Fruit fly (Drosophila melanogaster) whole organism, embryonic: Measurements from ENCODE around the gene CBP.

ENCODE experiments used
- BEAF-32 ChIP-seq: fragments of 200-800 bp; sonication (Bioruptor generic); optimal IDR thresholded peaks from 3 replicates; lab custom pipeline; 2017; ENCODE audit warnings: missing biosample characterization, missing genetic modification characterization, mild to moderate bottlenecking, moderate library complexity, missing genetic modification reagents
- C15 ChIP-seq: fragments of 200-800 bp; sonication (Bioruptor generic); IDR thresholded peaks from 3 replicates; pipeline ENCODE4 v1.3.6; 2022; ENCODE audit warnings: missing biosample characterization, missing genetic modification characterization
- CG10147 ChIP-seq: fragments of 200-800 bp; sonication (Bioruptor generic); optimal IDR thresholded peaks from 2 replicates; lab custom pipeline; 2019; ENCODE audit warnings: missing biosample characterization, mild to moderate bottlenecking, missing genetic modification characterization, moderate library complexity
- CG10321 ChIP-seq: fragments of 200-800 bp; sonication (Bioruptor generic); IDR thresholded peaks from 2 replicates; pipeline ENCODE4 v1.3.6; 2022; ENCODE audit warnings: missing biosample characterization, missing genetic modification characterization
- CG10654 ChIP-seq: fragments of 200-800 bp; sonication (Bioruptor generic); optimal IDR thresholded peaks from 2 replicates; lab custom pipeline; 2016; ENCODE audit warnings: missing biosample characterization, missing genetic modification characterization
- CG1233 ChIP-seq: fragments of 200-800 bp; sonication (Bioruptor generic); optimal IDR thresholded peaks from 4 replicates; lab custom pipeline; 2018; ENCODE audit warnings: missing biosample characterization, mild to moderate bottlenecking, missing genetic modification characterization
- CG12659 ChIP-seq: fragments of 200-800 bp; sonication (Bioruptor generic); optimal IDR thresholded peaks from 3 replicates; lab custom pipeline; 2017; ENCODE audit warnings: mild to moderate bottlenecking, missing biosample characterization, missing genetic modification reagents, missing genetic modification characterization
- CG13287 ChIP-seq: fragments of 200-800 bp; sonication (Bioruptor generic); IDR thresholded peaks from 2 replicates; pipeline ENCODE4 v1.3.6; 2022; ENCODE audit warnings: missing biosample characterization, missing genetic modification characterization; ENCODE audit not compliant: partially characterized antibody
- CG13775 ChIP-seq: fragments of 200-800 bp; sonication (Bioruptor generic); optimal IDR thresholded peaks from 3 replicates; lab custom pipeline; 2017; ENCODE audit warnings: missing biosample characterization, mild to moderate bottlenecking, missing genetic modification characterization
- CG17385 ChIP-seq: fragments of 200-800 bp; sonication (Bioruptor generic); optimal IDR thresholded peaks from 3 replicates; lab custom pipeline; 2018; ENCODE audit warnings: missing biosample characterization, mild to moderate bottlenecking, missing genetic modification characterization
- CG17568 ChIP-seq: fragments of 200-800 bp; sonication (Bioruptor generic); optimal IDR thresholded peaks from 2 replicates; lab custom pipeline; 2018; ENCODE audit warnings: missing biosample characterization, mild to moderate bottlenecking, missing genetic modification characterization, moderate library complexity
- CG17829 ChIP-seq: fragments of 200-800 bp; optimal IDR thresholded peaks from 2 replicates; lab custom pipeline; 2019; ENCODE audit warnings: missing biosample characterization, mild to moderate bottlenecking, missing genetic modification characterization, moderate library complexity
- CG30020 ChIP-seq: fragments of 200-800 bp; optimal IDR thresholded peaks from 2 replicates; lab custom pipeline; 2019; ENCODE audit warnings: missing biosample characterization, mild to moderate bottlenecking, missing genetic modification characterization, moderate library complexity
- CG30431 ChIP-seq: fragments of 200-800 bp; sonication (Bioruptor generic); optimal IDR thresholded peaks from 2 replicates; lab custom pipeline; 2017; ENCODE audit warnings: missing biosample characterization, missing genetic modification characterization
- CG3838 ChIP-seq: fragments of 200-800 bp; sonication (Bioruptor generic); optimal IDR thresholded peaks from 3 replicates; lab custom pipeline; 2016; ENCODE audit warnings: missing biosample characterization, missing genetic modification characterization
- CG4617 ChIP-seq: fragments of 200-800 bp; sonication (Bioruptor generic); optimal IDR thresholded peaks from 3 replicates; lab custom pipeline; 2016; ENCODE audit warnings: missing biosample characterization, missing genetic modification characterization, borderline replicate concordance
- CG6272 ChIP-seq: fragments of 200-800 bp; sonication (Bioruptor generic); IDR thresholded peaks from 2 replicates; pipeline ENCODE4 v1.3.6; 2022; ENCODE audit warnings: missing biosample characterization, missing genetic modification characterization
- CG9609 ChIP-seq: fragments of 200-800 bp; sonication (Bioruptor generic); optimal IDR thresholded peaks from 3 replicates; lab custom pipeline; 2016; ENCODE audit warnings: missing biosample characterization, missing genetic modification characterization
- CG9727 ChIP-seq: fragments of 200-800 bp; sonication (Bioruptor generic); optimal IDR thresholded peaks from 3 replicates; lab custom pipeline; 2017; ENCODE audit warnings: missing biosample characterization, mild to moderate bottlenecking, missing genetic modification characterization
- CG9876 ChIP-seq: fragments of 200-800 bp; sonication (Bioruptor generic); optimal IDR thresholded peaks from 2 replicates; lab custom pipeline; 2016; ENCODE audit warnings: missing biosample characterization, missing genetic modification characterization
- Hr3 ChIP-seq: fragments of 200-800 bp; sonication (Bioruptor generic); optimal IDR thresholded peaks from 3 replicates; lab custom pipeline; 2016; ENCODE audit warnings: missing biosample characterization, missing genetic modification characterization
- Hr51 ChIP-seq, 2 experiments: fragments of 200-800 bp; sonication (Bioruptor generic); optimal IDR thresholded peaks; 2 replicates in 1 of 2; 3 replicates in 1 of 2; lab custom pipeline; 2016 to 2018; ENCODE audit warnings: missing biosample characterization in 2 of 2, missing genetic modification characterization in 2 of 2, mild to moderate bottlenecking in 1 of 2, moderate library complexity in 1 of 2
- Lhr ChIP-seq: fragments of 200-800 bp; sonication (Bioruptor generic); optimal IDR thresholded peaks from 3 replicates; lab custom pipeline; 2017; ENCODE audit warnings: mild to moderate bottlenecking, missing biosample characterization, missing genetic modification reagents, missing genetic modification characterization
- MTF-1 ChIP-seq: fragments of 200-800 bp; sonication (Bioruptor generic); optimal IDR thresholded peaks from 2 replicates; lab custom pipeline; 2018; ENCODE audit warnings: missing biosample characterization, mild to moderate bottlenecking, missing genetic modification characterization, borderline replicate concordance
- NfI ChIP-seq: fragments of 200-800 bp; sonication (Bioruptor generic); optimal IDR thresholded peaks from 3 replicates; lab custom pipeline; 2018; ENCODE audit warnings: missing biosample characterization, mild to moderate bottlenecking, missing genetic modification characterization, moderate library complexity
- Rfx ChIP-seq: fragments of 200-800 bp; sonication (Bioruptor generic); IDR thresholded peaks from 2 replicates; pipeline ENCODE4 v1.3.6; 2022; ENCODE audit warnings: missing biosample characterization, missing genetic modification characterization
- Six4 ChIP-seq: fragments of 200-800 bp; sonication (Bioruptor generic); optimal IDR thresholded peaks from 2 replicates; lab custom pipeline; 2016; ENCODE audit warnings: missing biosample characterization, missing genetic modification characterization
- Sox100B ChIP-seq: fragments of 200-800 bp; sonication (Bioruptor generic); optimal IDR thresholded peaks from 3 replicates; lab custom pipeline; 2018; ENCODE audit warnings: missing biosample characterization, mild to moderate bottlenecking, missing genetic modification characterization
- Ssrp ChIP-seq: fragments of 200-800 bp; sonication (Bioruptor generic); optimal IDR thresholded peaks from 2 replicates; lab custom pipeline; 2018; ENCODE audit warnings: missing biosample characterization, mild to moderate bottlenecking, missing genetic modification characterization, moderate library complexity
- Usf ChIP-seq: fragments of 200-800 bp; sonication (Bioruptor generic); optimal IDR thresholded peaks from 2 replicates; lab custom pipeline; 2017; ENCODE audit warnings: missing genotype, missing biosample characterization, missing genetic modification characterization
- Xrp1 ChIP-seq: fragments of 200-800 bp; sonication (Bioruptor generic); IDR thresholded peaks from 2 replicates; pipeline ENCODE4 v1.3.6; 2022; ENCODE audit warnings: missing biosample characterization, missing genetic modification characterization
- cas ChIP-seq: fragments of 200-800 bp; sonication (Bioruptor generic); IDR thresholded peaks from 2 replicates; pipeline ENCODE4 v1.3.6; 2022; ENCODE audit warnings: missing biosample characterization, missing genetic modification characterization
- dimm ChIP-seq: fragments of 200-800 bp; sonication (Bioruptor generic); IDR thresholded peaks from 2 replicates; pipeline ENCODE4 v1.3.6; 2022; ENCODE audit warnings: missing biosample characterization, missing genetic modification characterization
- fd102C ChIP-seq: fragments of 200-800 bp; sonication (Bioruptor generic); optimal IDR thresholded peaks from 2 replicates; lab custom pipeline; 2018; ENCODE audit warnings: missing biosample characterization, mild to moderate bottlenecking, missing genetic modification characterization, moderate library complexity
- gsb-n ChIP-seq: fragments of 200-800 bp; sonication (Bioruptor generic); optimal IDR thresholded peaks from 3 replicates; lab custom pipeline; 2018; ENCODE audit warnings: missing biosample characterization, mild to moderate bottlenecking, missing genetic modification characterization
- hb ChIP-seq: fragments of 200-800 bp; sonication (Bioruptor generic); IDR thresholded peaks from 3 replicates; pipeline ENCODE4 v1.3.6; 2022; ENCODE audit warnings: missing biosample characterization, missing genetic modification characterization; ENCODE audit not compliant: partially characterized antibody
- lola ChIP-seq, 3 experiments: fragments of >200 bp in 2 of 3; fragments of 200-800 bp in 1 of 3; sonication (Bioruptor generic) in 1 of 3; optimal IDR thresholded peaks; 2 replicates each; lab custom pipeline; 2017 to 2019; ENCODE audit warnings: missing biosample characterization in 3 of 3, missing genetic modification characterization in 3 of 3, mild to moderate bottlenecking in 1 of 3, moderate library complexity in 1 of 3
- mam ChIP-seq: fragments of 200-800 bp; sonication (Bioruptor generic); optimal IDR thresholded peaks from 3 replicates; lab custom pipeline; 2016; ENCODE audit warnings: missing biosample characterization, missing genetic modification characterization
- mld ChIP-seq: fragments of 200-800 bp; sonication (Bioruptor generic); IDR thresholded peaks from 3 replicates; pipeline ENCODE4 v1.3.6; 2022; ENCODE audit warnings: missing biosample characterization, missing genetic modification characterization; ENCODE audit not compliant: partially characterized antibody
- nau ChIP-seq: fragments of 200-800 bp; sonication (Bioruptor generic); optimal IDR thresholded peaks from 3 replicates; lab custom pipeline; 2017; ENCODE audit warnings: missing biosample characterization, mild to moderate bottlenecking, missing genetic modification characterization, missing genetic modification reagents
- oc ChIP-seq: fragments of 200-800 bp; sonication (Bioruptor generic); optimal IDR thresholded peaks from 2 replicates; lab custom pipeline; 2018; ENCODE audit warnings: missing biosample characterization, mild to moderate bottlenecking, missing genetic modification characterization, moderate library complexity
- odd ChIP-seq: fragments of 200-800 bp; sonication (Bioruptor generic); optimal IDR thresholded peaks from 2 replicates; lab custom pipeline; 2017; ENCODE audit warnings: missing biosample characterization, mild to moderate bottlenecking, missing genetic modification characterization
- p53 ChIP-seq: fragments of 200-800 bp; sonication (Bioruptor generic); optimal IDR thresholded peaks from 2 replicates; lab custom pipeline; 2016; ENCODE audit warnings: missing biosample characterization, missing genetic modification characterization
- pzg ChIP-seq: fragments of 200-800 bp; sonication (Bioruptor generic); optimal IDR thresholded peaks from 3 replicates; lab custom pipeline; 2018; ENCODE audit warnings: missing biosample characterization, mild to moderate bottlenecking, missing genetic modification characterization, moderate library complexity
- ro ChIP-seq: fragments of 200-800 bp; sonication (Bioruptor generic); IDR thresholded peaks from 2 replicates; pipeline ENCODE4 v1.3.6; 2022; ENCODE audit warnings: missing biosample characterization, missing genetic modification characterization
- vnd ChIP-seq: fragments of 200-800 bp; sonication (Bioruptor generic); IDR thresholded peaks from 3 replicates; pipeline ENCODE4 v1.3.6; 2022; ENCODE audit warnings: missing biosample characterization, missing genetic modification characterization; ENCODE audit not compliant: partially characterized antibody
- zfh2 ChIP-seq: fragments of 200-800 bp; sonication (Bioruptor generic); optimal IDR thresholded peaks from 2 replicates; lab custom pipeline; 2016; ENCODE audit warnings: missing biosample characterization, missing genetic modification characterization

CBP gene

DNA sequence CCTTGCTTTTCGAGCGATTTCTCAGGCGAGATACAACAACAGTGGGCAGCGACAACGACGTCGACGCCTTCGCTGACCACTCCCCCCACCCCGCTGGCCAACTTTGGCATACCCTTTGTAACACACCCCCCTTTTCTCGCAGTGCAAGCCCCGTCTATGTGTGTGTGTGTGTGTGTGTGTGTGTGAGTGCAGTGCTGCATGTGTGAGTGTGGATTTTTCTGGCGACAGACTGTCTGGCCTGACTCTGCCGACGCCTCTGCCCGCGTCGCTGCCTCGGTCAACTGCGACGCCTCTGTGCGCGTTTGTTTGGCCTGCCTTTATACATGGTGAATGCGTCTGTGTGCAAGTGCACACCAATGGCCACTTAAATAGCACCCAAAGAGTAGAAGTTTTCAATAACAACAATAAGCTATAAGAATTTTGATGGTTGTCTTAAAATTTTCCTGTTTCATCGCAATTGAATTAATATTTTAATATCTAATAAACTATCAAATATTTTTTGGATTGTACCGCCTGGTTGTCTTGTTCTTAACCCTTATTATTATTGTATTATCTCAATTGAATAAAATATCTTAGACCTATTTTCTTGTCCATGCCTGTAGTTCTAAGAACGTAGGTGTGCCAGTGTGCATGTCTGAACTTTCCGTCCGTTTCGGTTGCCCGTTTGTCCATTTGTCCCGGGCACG lies 43.1 kb upstream of the CBP start (continued):
- TF ChIP-seq CG4617 (peak; percentile 15), CG30020 (tag; lab: Kevin White, UChicago) (peak; percentile 74), Usf (GFP tag; lab: Kevin White, UChicago) (peak; percentile 40), CG1233 (GFP tag; lab: Kevin White, UChicago) (peak; percentile 89), CG10654 (peak; percentile 58), vnd (GFP tag; lab: Robert Waterston, UW) (no peak), BEAF-32 (GFP tag; lab: Kevin White, UChicago) (no peak), CG17385 (GFP tag; lab: Kevin White, UChicago) (peak; percentile 85), cas (no peak), CG13287 (GFP tag; lab: Robert Waterston, UW) (no peak), gsb-n (tag; lab: Kevin White, UChicago) (peak; percentile 94), lola (GFP tag; optimal IDR thresholded peaks at IDR 0.05; lab: Kevin White, UChicago) (peak in 1 of 3 experiments; percentile 97), CG10147 (peak; percentile 87), ro (GFP tag; lab: Robert Waterston, UW) (peak; percentile 73; the same call in 1 of the 2 replicates), mam (GFP tag; lab: Kevin White, UChicago) (no peak), CG9876 (GFP tag; lab: Kevin White, UChicago) (no peak), nau (peak; percentile 86), Hr51 (GFP tag; optimal IDR thresholded peaks at IDR 0.05; lab: Kevin White, UChicago) (peak in 1 of 2 experiments; percentile 94), Hr3 (GFP tag; lab: Kevin White, UChicago) (peak; percentile 71), CG9609 (GFP tag; lab: Kevin White, UChicago) (no peak), pzg (GFP tag; lab: Kevin White, UChicago) (no peak), dimm (GFP tag; lab: Robert Waterston, UW) (peak; percentile 41; the same call in 1 of the 2 replicates), Xrp1 (GFP tag; lab: Robert Waterston, UW) (peak; percentile 95), Six4 (GFP tag; lab: Kevin White, UChicago) (peak; percentile 83), C15 (GFP tag; lab: Robert Waterston, UW) (0 out of 3 replicates have a peak, but pooled peaks have one; percentile 9), CG9727 (GFP tag; lab: Kevin White, UChicago) (peak; percentile 92), odd (GFP tag; lab: Kevin White, UChicago) (peak; percentile 89), p53 (GFP tag; lab: Kevin White, UChicago) (no peak), MTF-1 (GFP tag; lab: Kevin White, UChicago) (peak; percentile 73), Rfx (no peak; the same call in none of the 2 replicates), mld (GFP tag; lab: Robert Waterston, UW) (no peak), CG3838 (GFP tag; lab: Kevin White, UChicago) (peak; percentile 45), Sox100B (GFP tag; lab: Kevin White, UChicago) (peak; percentile 96), hb (GFP tag; lab: Robert Waterston, UW) (no peak), Ssrp (tag; lab: Kevin White, UChicago) (peak; percentile 94), Lhr (GFP tag; lab: Kevin White, UChicago) (peak; percentile 84), zfh2 (GFP tag; lab: Kevin White, UChicago) (no peak), oc (tag; lab: Kevin White, UChicago) (peak; percentile 91), CG17568 (GFP tag; lab: Kevin White, UChicago) (peak; percentile 87), CG13775 (GFP tag; lab: Kevin White, UChicago) (peak; percentile 80), CG30431 (GFP tag; lab: Kevin White, UChicago) (peak; percentile 81), fd102C (GFP tag; lab: Kevin White, UChicago) (peak; percentile 78), CG10321 (peak; percentile 19; the same call in 1 of the 2 replicates), CG6272 (GFP tag; lab: Robert Waterston, UW) (0 out of 2 replicates have a peak, but pooled peaks have one; percentile 35), NfI (GFP tag; lab: Kevin White, UChicago) (peak; percentile 84), CG17829 (peak; percentile 97), CG12659 (GFP tag; lab: Kevin White, UChicago) (peak; percentile 90)
